Worm (Caenorhabditis elegans): ENCODE results near the gene F16G10.3.

- TF ChIP-seq W03F9.2 (tag; optimal IDR thresholded peaks at IDR 0.05) (no peak), him-1 (tag; optimal IDR thresholded peaks at IDR 0.05) (no peak), dao-5 (tag; optimal IDR thresholded peaks at IDR 0.05) (no peak)
Measured at ce11 chrII:2418836-2419235, 46.6 kb downstream of the F16G10.3 start, which contains the start of gene fbxc-20.

All from whole organism, L4/young adult.